Worm (Caenorhabditis elegans) whole organism, L3 larva: Measurements from ENCODE around the gene F08H9.3.

ENCODE experiments used
- daf-12 ChIP-seq: fragments of 150-350 bp; optimal IDR thresholded peaks from 2 replicates; lab custom pipeline; 2014; ENCODE audit warnings: missing biosample characterization, missing genetic modification reagents, missing genetic modification characterization
- lin-15B ChIP-seq: fragments of 150-350 bp; optimal IDR thresholded peaks from 2 replicates; lab custom pipeline; 2014; ENCODE audit warnings: missing biosample characterization, missing genetic modification characterization
- nhr-11 ChIP-seq: fragments of 150-350 bp; optimal IDR thresholded peaks from 2 replicates; lab custom pipeline; 2014; ENCODE audit warnings: missing biosample characterization, missing genetic modification characterization

DNA sequence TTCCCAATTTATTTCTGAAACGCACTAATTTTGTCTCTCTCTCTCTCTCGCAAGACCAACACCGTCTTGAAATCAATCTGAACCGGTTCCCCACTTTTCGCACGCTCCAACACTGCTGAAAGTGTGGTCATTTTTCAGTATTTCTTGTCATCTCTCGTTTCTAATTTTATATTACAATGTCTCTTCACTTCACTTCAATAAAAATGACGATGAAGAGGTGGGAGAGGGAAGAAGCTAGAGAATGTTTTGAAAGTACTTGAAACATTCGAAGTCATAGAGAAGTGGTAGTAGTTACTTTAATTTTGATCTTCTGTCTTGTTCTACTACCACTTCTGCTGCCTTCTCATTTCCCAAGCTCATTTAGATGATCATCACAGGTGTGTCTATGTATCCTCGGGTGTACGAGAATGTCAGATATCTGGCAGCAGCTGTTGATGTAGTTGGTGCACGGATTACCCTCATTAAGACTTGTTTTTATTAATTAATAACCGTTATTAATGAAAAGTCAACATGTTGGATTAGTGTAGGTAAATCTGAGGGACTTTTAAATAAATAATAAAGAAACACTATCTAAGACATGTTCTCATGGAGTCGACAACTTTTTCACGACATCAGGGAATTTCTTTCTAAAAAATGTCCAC lies 24.9 kb downstream of the F08H9.3 start:
- TF ChIP-seq lin-15B (tag; lab: Kevin White, UChicago): no peak
- TF ChIP-seq nhr-11 (tag; lab: Kevin White, UChicago): no peak
- no peak for TF ChIP-seq daf-12
